Fruit fly (Drosophila melanogaster): ENCODE data around the gene CG8159.
A peak's percentile ranks its signal among the peaks of the same experiment; 100 is the strongest.

CG8159 gene

DNA sequence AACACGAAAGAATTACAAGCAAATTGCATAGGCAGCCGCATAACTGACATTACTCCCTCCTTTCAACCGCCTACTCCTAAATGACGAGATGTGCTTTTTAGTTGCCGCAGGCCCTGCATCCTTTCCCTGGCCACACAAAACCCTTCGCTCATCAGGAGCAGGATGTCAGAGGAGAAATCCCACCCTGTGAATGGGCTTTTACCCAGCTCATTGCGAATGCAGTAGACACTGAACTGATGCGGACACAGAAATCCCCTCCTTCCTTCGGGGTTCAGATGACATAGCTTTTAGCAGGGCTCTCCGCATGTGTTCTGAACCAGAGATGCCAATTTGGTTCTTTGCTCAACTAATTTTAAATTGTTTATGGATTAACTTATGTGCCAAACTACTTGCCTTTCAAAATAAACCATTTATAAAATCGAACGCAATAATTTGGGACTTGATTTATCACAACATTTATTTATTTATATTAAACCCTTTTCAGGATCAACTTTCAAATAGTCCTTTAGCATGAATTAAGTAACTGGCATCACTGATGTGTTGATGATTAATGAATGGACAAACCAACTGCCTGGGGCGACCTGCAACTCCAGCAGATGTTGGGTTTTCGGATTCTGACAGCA lies 12.6 kb downstream of the CG8159 start:
- TF ChIP-seq CG8119 (GFP tag; IDR thresholded peaks at IDR 0.05), result no peak
- no peak for TF ChIP-seq CG6792 (GFP tag; optimal IDR thresholded peaks at IDR 0.05)
- peak; percentile 3 for TF ChIP-seq achi (GFP tag; optimal IDR thresholded peaks at IDR 0.05)
- no peak for TF ChIP-seq net (GFP tag; optimal IDR thresholded peaks at IDR 0.05)
- TF ChIP-seq CG10631 (GFP tag; optimal IDR thresholded peaks at IDR 0.05), result no peak
- TF ChIP-seq Hr38 (GFP tag; optimal IDR thresholded peaks at IDR 0.05), result no peak
- no peak for TF ChIP-seq CG9139 (GFP tag; optimal IDR thresholded peaks at IDR 0.05)
- no peak for TF ChIP-seq CG11762 (GFP tag; optimal IDR thresholded peaks at IDR 0.05; ENCODE audit: insufficient read depth)
- peak; percentile 48 for TF ChIP-seq Ets96B (tag; optimal IDR thresholded peaks at IDR 0.05)
- no peak for TF ChIP-seq CG6854 (GFP tag; optimal IDR thresholded peaks at IDR 0.05)
- TF ChIP-seq Gug (GFP tag; IDR thresholded peaks at IDR 0.05), result no peak
- TF ChIP-seq CG31627 (GFP tag; optimal IDR thresholded peaks at IDR 0.05), result no peak
- TF ChIP-seq fd85E (GFP tag; optimal IDR thresholded peaks at IDR 0.05), result no peak
- TF ChIP-seq cyc (GFP tag; optimal IDR thresholded peaks at IDR 0.05), result no peak
- TF ChIP-seq Met (GFP tag; optimal IDR thresholded peaks at IDR 0.05), result peak; percentile 24
- TF ChIP-seq CG16779 (tag; optimal IDR thresholded peaks at IDR 0.05), result no peak
- no peak for TF ChIP-seq topi (GFP tag; optimal IDR thresholded peaks at IDR 0.05)
- no peak for TF ChIP-seq fd59A (GFP tag; optimal IDR thresholded peaks at IDR 0.05)
- no peak for TF ChIP-seq pdm3 (GFP tag; optimal IDR thresholded peaks at IDR 0.05)
- no peak for TF ChIP-seq CG34406 (GFP tag; optimal IDR thresholded peaks at IDR 0.05)
- TF ChIP-seq Lpt (GFP tag; optimal IDR thresholded peaks at IDR 0.05), result no peak
- TF ChIP-seq CG11902 (GFP tag; optimal IDR thresholded peaks at IDR 0.05), result no peak
- no peak for TF ChIP-seq CG3032 (tag; optimal IDR thresholded peaks at IDR 0.05)
- TF ChIP-seq CG8632 (GFP tag; optimal IDR thresholded peaks at IDR 0.05), result no peak
- TF ChIP-seq OdsH (GFP tag; optimal IDR thresholded peaks at IDR 0.05), result no peak
- no peak for TF ChIP-seq acj6 (GFP tag; optimal IDR thresholded peaks at IDR 0.05)
- no peak for TF ChIP-seq Hr4 (GFP tag; optimal IDR thresholded peaks at IDR 0.05)
- TF ChIP-seq vri (GFP tag; optimal IDR thresholded peaks at IDR 0.05), result no peak
- TF ChIP-seq CG15336 (GFP tag; IDR thresholded peaks at IDR 0.05), result no peak
- TF ChIP-seq svp (GFP tag), result peak; percentile 48
- TF ChIP-seq CG8319 (GFP tag; optimal IDR thresholded peaks at IDR 0.05), result no peak
- TF ChIP-seq CG32006 (GFP tag; optimal IDR thresholded peaks at IDR 0.05), result no peak
- TF ChIP-seq esn (GFP tag; optimal IDR thresholded peaks at IDR 0.05), result peak; percentile 33
- TF ChIP-seq Sox14 (GFP tag; optimal IDR thresholded peaks at IDR 0.05), result no peak
- TF ChIP-seq CG1621 (tag; optimal IDR thresholded peaks at IDR 0.05), result no peak
- TF ChIP-seq CG3919 (GFP tag; optimal IDR thresholded peaks at IDR 0.05), result no peak
- peak; percentile 6 for TF ChIP-seq spab (GFP tag; optimal IDR thresholded peaks at IDR 0.05)
- TF ChIP-seq CG7368 (GFP tag; optimal IDR thresholded peaks at IDR 0.05), result no peak
- TF ChIP-seq Sox15 (GFP tag; optimal IDR thresholded peaks at IDR 0.05), result no peak
- peak; percentile 27 for TF ChIP-seq Eip75B (GFP tag; optimal IDR thresholded peaks at IDR 0.05)
- peak; percentile 27 for TF ChIP-seq CG6808 (GFP tag; optimal IDR thresholded peaks at IDR 0.05)
- TF ChIP-seq Smox (GFP tag; optimal IDR thresholded peaks at IDR 0.05), result no peak
- peak in 1 of 2 experiments; percentile 25 for TF ChIP-seq ss (GFP tag; optimal IDR thresholded peaks at IDR 0.05)
- no peak for TF ChIP-seq eg (GFP tag; IDR thresholded peaks at IDR 0.05)
- TF ChIP-seq CG6163 (GFP tag; IDR thresholded peaks at IDR 0.05), result no peak
- no peak for TF ChIP-seq CG6276 (GFP tag; optimal IDR thresholded peaks at IDR 0.05)
- no peak for TF ChIP-seq CG4318 (GFP tag; optimal IDR thresholded peaks at IDR 0.05)
- TF ChIP-seq salr (GFP tag; optimal IDR thresholded peaks at IDR 0.05), result no peak
- no peak for TF ChIP-seq Eip93F (GFP tag; optimal IDR thresholded peaks at IDR 0.05)
- no peak for TF ChIP-seq Hr39 (GFP tag; optimal IDR thresholded peaks at IDR 0.05)
- no peak for TF ChIP-seq dsx (GFP tag; optimal IDR thresholded peaks at IDR 0.05; ENCODE audit: poor library complexity, severe bottlenecking)
- no peak for TF ChIP-seq Ets21C (GFP tag; optimal IDR thresholded peaks at IDR 0.05)
